Worm (Caenorhabditis elegans) whole organism, L4 larva: ENCODE measurements around the gene F38A1.9.

Experiments used
- F26F4.8 ChIP-seq: fragments of 200-800 bp; sonication (Bioruptor generic); conservative IDR thresholded peaks from 2 replicates; pipeline ENCODE4 v1.3.6; 2022; ENCODE audit warnings: missing genetic modification characterization, missing compliant biosample characterization
- ceh-44 ChIP-seq: fragments of 200-800 bp; sonication (Bioruptor generic); IDR thresholded peaks from 2 replicates; pipeline ENCODE4 v1.3.6; 2022; ENCODE audit warnings: missing genetic modification reagents, missing genetic modification characterization, missing compliant biosample characterization
- fkh-10 ChIP-seq: fragments of 150-350 bp; optimal IDR thresholded peaks from 2 replicates; lab custom pipeline; 2014; ENCODE audit warnings: missing biosample characterization, missing genetic modification reagents, missing genetic modification characterization
- hmg-1.1 ChIP-seq: fragments of 200-800 bp; sonication (Bioruptor generic); IDR thresholded peaks from 2 replicates; pipeline ENCODE4 v1.3.6; 2022; ENCODE audit warnings: missing genetic modification reagents, missing genetic modification characterization, missing compliant biosample characterization
- nhr-237 ChIP-seq: sonication (generic microtip); optimal IDR thresholded peaks from 2 replicates; lab custom pipeline; 2017; ENCODE audit warnings: missing biosample characterization, missing genetic modification characterization
- snpc-4 ChIP-seq: fragments of 150-350 bp; optimal IDR thresholded peaks from 2 replicates; lab custom pipeline; 2014; ENCODE audit warnings: missing biosample characterization, missing genetic modification characterization
- zfp-3 ChIP-seq: fragments of 200-800 bp; sonication (Bioruptor generic); conservative IDR thresholded peaks from 2 replicates; pipeline ENCODE4 v1.3.6; 2022; ENCODE audit warnings: missing genetic modification reagents, missing genetic modification characterization, missing compliant biosample characterization

- TF ChIP-seq hmg-1.1 (GFP tag; lab: Robert Waterston, UW) (no peak), fkh-10 (GFP tag; lab: Kevin White, UChicago) (no peak), nhr-237 (no peak), snpc-4 (tag; lab: Kevin White, UChicago) (no peak), F26F4.8 (no peak), ceh-44 (GFP tag; lab: Robert Waterston, UW) (no peak), zfp-3 (GFP tag; lab: Robert Waterston, UW) (no peak)
These were observed 16.8 kb upstream of the F38A1.9 start for ce11 chrIV:1261930-1262329.
